Worm (Caenorhabditis elegans): ENCODE data around the gene ZK742.7.

ce11 chrV:7826917-7827316 lies 28.7 kb downstream of the ZK742.7 start, which contains the start of gene mig-6:
- TF ChIP-seq nhr-11 (tag; optimal IDR thresholded peaks at IDR 0.05): no peak
- TF ChIP-seq nhr-237 (tag; optimal IDR thresholded peaks at IDR 0.05): no peak
- TF ChIP-seq ztf-4 (tag; optimal IDR thresholded peaks at IDR 0.05): no peak
- TF ChIP-seq nhr-12 (tag; optimal IDR thresholded peaks at IDR 0.05): no peak
- TF ChIP-seq jun-1 (tag; optimal IDR thresholded peaks at IDR 0.05): no peak
- no peak for TF ChIP-seq fos-1 (tag; optimal IDR thresholded peaks at IDR 0.05)
- no peak for TF ChIP-seq snpc-4 (tag; optimal IDR thresholded peaks at IDR 0.05)
- TF ChIP-seq aly-2 (tag; optimal IDR thresholded peaks at IDR 0.05): no peak
- no peak for TF ChIP-seq unc-62 (GFP tag; optimal IDR thresholded peaks at IDR 0.05)
- TF ChIP-seq skn-1 (tag; optimal IDR thresholded peaks at IDR 0.05): no peak
- no peak for TF ChIP-seq egl-27 (tag; optimal IDR thresholded peaks at IDR 0.05)
- TF ChIP-seq sea-2 (GFP tag; optimal IDR thresholded peaks at IDR 0.05): no peak
